Fruit fly (Drosophila melanogaster) whole organism: Measurements from ENCODE around the gene pon.

Source experiments
- EcR ChIP-seq, 2 experiments: fragments of >200 bp; optimal IDR thresholded peaks; 2 replicates each; lab custom pipeline; 2017; ENCODE audit warnings: missing biosample characterization in 2 of 2, missing genetic modification characterization in 2 of 2, missing genetic modification reagents in 2 of 2
- pan ChIP-seq: fragments of >200 bp; optimal IDR thresholded peaks from 2 replicates; lab custom pipeline; 2017
- psq ChIP-seq: fragments of >200 bp; optimal IDR thresholded peaks from 2 replicates; lab custom pipeline; 2017
- usp ChIP-seq: fragments of >200 bp; optimal IDR thresholded peaks from 2 replicates; lab custom pipeline; 2017; ENCODE audit warnings: missing biosample characterization, missing genetic modification characterization, mixed read lengths

dm6 chrX:4686150-4686549, 50.0 kb downstream of the pon start:
- TF ChIP-seq usp (GFP tag; lab: Kevin White, UChicago) (no peak), EcR (GFP tag; optimal IDR thresholded peaks at IDR 0.05; lab: Kevin White, UChicago) (no peak), psq (no peak), pan (lab: Kevin White, UChicago) (no peak)
